Worm (Caenorhabditis elegans): ENCODE data around the gene hda-10.
A peak's percentile ranks its signal among the peaks of the same experiment; 100 is the strongest.

hda-10 gene

ce11 chrII:13882405-13882804 lies at the start of gene hda-10:
hda-10 (plus strand) TSS chrII:13882705.
- TF ChIP-seq nhr-12 (tag; optimal IDR thresholded peaks at IDR 0.05) = no peak
- no peak for TF ChIP-seq C34F6.9 (tag; optimal IDR thresholded peaks at IDR 0.05)
- no peak for TF ChIP-seq gmeb-1 (tag; optimal IDR thresholded peaks at IDR 0.05)

ce11 chrII:13833505-13833904 lies 49.0 kb upstream of the hda-10 start, which contains the start of gene F08G2.5:
F08G2.5 (minus strand) TSS chrII:13833631.
- TF ChIP-seq fos-1 (tag; optimal IDR thresholded peaks at IDR 0.05) = peak; percentile 58
- peak; percentile 4 for TF ChIP-seq gmeb-1 (tag; optimal IDR thresholded peaks at IDR 0.05)
- TF ChIP-seq nhr-25 (tag; optimal IDR thresholded peaks at IDR 0.05) = no peak
- peak; percentile 1 for TF ChIP-seq C34F6.9 (tag; optimal IDR thresholded peaks at IDR 0.05)

DNA sequence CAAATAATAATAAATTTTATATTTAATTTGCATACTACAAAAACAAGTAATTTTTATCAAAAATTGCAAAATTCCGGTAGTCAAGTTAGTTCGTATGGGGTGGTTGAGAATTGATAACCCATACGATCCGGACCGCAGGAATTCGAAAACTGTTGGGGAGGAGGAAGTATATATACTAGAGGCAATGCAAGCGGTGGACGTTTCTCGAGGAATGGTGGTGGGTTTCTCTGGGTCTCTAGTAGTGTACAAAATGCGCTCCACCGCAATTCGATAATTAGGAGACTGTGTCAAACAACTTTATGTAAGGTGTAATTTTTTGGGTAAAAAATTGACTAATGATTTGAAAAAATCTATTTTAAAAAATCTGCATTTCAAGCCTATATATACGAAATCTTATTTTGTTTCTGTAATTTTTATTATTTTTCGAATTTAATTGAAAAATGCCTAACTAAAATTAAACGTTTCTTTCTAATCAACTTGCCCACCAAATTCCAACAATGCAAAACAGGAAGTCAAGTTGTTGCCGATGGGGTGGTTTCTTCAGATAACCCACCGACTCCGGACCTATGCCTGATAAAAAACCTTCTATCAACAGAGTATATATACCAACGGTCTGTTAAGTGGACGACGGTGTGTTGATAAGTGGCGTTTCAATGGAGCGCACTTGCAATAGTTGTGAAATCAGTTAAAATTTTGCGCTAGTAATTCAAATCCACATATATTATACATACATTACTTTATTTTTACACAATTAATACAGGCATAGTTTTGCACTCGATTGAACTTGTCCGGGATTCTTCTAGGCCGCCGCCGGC lies 47.9 kb upstream of the hda-10 start:
- TF ChIP-seq nhr-6 (tag; optimal IDR thresholded peaks at IDR 0.05) (peak; percentile 92), ztf-1 (GFP tag; conservative IDR thresholded peaks at IDR 0.05) (no peak), ztf-11 (tag; optimal IDR thresholded peaks at IDR 0.05) (no peak), ama-1 (optimal IDR thresholded peaks at IDR 0.05) (peak; percentile 76), C34F6.9 (tag; optimal IDR thresholded peaks at IDR 0.05) (peak; percentile 92), dmd-4 (tag; optimal IDR thresholded peaks at IDR 0.05) (peak; percentile 37), unc-62 (GFP tag; optimal IDR thresholded peaks at IDR 0.05) (no peak), ztf-4 (tag; optimal IDR thresholded peaks at IDR 0.05) (peak; percentile 85), alr-1 (tag; optimal IDR thresholded peaks at IDR 0.05) (peak; percentile 84), ZK546.5 (tag; optimal IDR thresholded peaks at IDR 0.05) (no peak), nhr-237 (tag; optimal IDR thresholded peaks at IDR 0.05) (peak; percentile 44), crh-2 (tag; optimal IDR thresholded peaks at IDR 0.05) (peak; percentile 91), nhr-21 (tag; optimal IDR thresholded peaks at IDR 0.05) (peak; percentile 96), peb-1 (tag; optimal IDR thresholded peaks at IDR 0.05) (no peak), egl-27 (tag; optimal IDR thresholded peaks at IDR 0.05) (peak; percentile 55), skn-1 (tag; optimal IDR thresholded peaks at IDR 0.05) (no peak), nhr-12 (tag; optimal IDR thresholded peaks at IDR 0.05) (peak; percentile 47), gmeb-1 (tag; optimal IDR thresholded peaks at IDR 0.05) (peak; percentile 84), R02D3.7 (tag; optimal IDR thresholded peaks at IDR 0.05) (peak; percentile 43), F13H6.1 (tag; optimal IDR thresholded peaks at IDR 0.05) (peak; percentile 92), aly-2 (tag; optimal IDR thresholded peaks at IDR 0.05) (no peak), lin-13 (GFP tag; optimal IDR thresholded peaks at IDR 0.05) (peak; percentile 93), ceh-82 (tag; optimal IDR thresholded peaks at IDR 0.05) (peak; percentile 58), nhr-25 (tag; optimal IDR thresholded peaks at IDR 0.05) (peak; percentile 91), nhr-11 (tag; optimal IDR thresholded peaks at IDR 0.05) (no peak), sem-4 (tag; optimal IDR thresholded peaks at IDR 0.05) (peak; percentile 97), unc-39 (tag; optimal IDR thresholded peaks at IDR 0.05) (no peak), snpc-4 (tag; optimal IDR thresholded peaks at IDR 0.05) (peak; percentile 100), lsy-2 (tag; optimal IDR thresholded peaks at IDR 0.05) (peak; percentile 89 to 94), zag-1 (tag; optimal IDR thresholded peaks at IDR 0.05) (peak; percentile 76), lin-11 (tag; optimal IDR thresholded peaks at IDR 0.05) (peak; percentile 94), blmp-1 (tag; optimal IDR thresholded peaks at IDR 0.05; ENCODE audit: insufficient read depth) (peak; percentile 68), unc-55 (GFP tag; optimal IDR thresholded peaks at IDR 0.05) (peak; percentile 98), fos-1 (tag; optimal IDR thresholded peaks at IDR 0.05) (peak; percentile 71), sma-9 (GFP tag; optimal IDR thresholded peaks at IDR 0.05) (peak; percentile 92), sma-9 (tag; optimal IDR thresholded peaks at IDR 0.05) (no peak), mab-5 (tag; optimal IDR thresholded peaks at IDR 0.05) (peak; percentile 77), mdl-1 (tag; optimal IDR thresholded peaks at IDR 0.05) (peak; percentile 61 to 62), Y55F3AM.14 (GFP tag; optimal IDR thresholded peaks at IDR 0.05) (peak; percentile 89), sma-3 (GFP tag; optimal IDR thresholded peaks at IDR 0.05) (peak; percentile 92), nhr-23 (tag; optimal IDR thresholded peaks at IDR 0.05) (no peak), elt-3 (tag; optimal IDR thresholded peaks at IDR 0.05) (no peak), nhr-10 (tag; optimal IDR thresholded peaks at IDR 0.05) (no peak), nhr-77 (tag; optimal IDR thresholded peaks at IDR 0.05) (peak; percentile 88), nhr-129 (tag; optimal IDR thresholded peaks at IDR 0.05) (peak; percentile 86), lin-39 (tag; optimal IDR thresholded peaks at IDR 0.05) (no peak), elt-1 (tag; optimal IDR thresholded peaks at IDR 0.05) (no peak), ceh-16 (tag; optimal IDR thresholded peaks at IDR 0.05) (peak; percentile 84), mbf-1 (tag; optimal IDR thresholded peaks at IDR 0.05) (peak; percentile 27)
